Worm (Caenorhabditis elegans): ENCODE results near the gene srx-54.

DNA sequence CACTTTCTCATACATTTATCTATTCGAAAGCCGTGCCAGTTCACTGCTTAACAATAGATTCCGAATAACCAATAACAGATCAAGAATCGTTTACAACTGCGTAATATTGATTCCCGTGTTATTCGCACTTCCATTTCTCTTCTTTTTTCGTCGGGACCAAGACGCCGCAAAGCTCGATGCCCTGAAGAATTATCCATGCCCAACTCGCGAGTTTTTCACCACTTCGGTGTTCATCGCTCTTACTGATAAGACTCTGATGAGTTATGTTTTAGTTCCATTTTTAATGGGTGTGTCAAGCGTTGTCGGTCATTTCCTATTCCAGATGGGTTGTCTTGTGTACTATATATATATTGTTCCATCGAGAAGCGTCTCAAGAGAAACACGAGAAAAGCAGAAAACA lies 1.7 kb upstream of the srx-54 start:
- TF ChIP-seq mdl-1 (tag; optimal IDR thresholded peaks at IDR 0.05) (no peak), ztf-11 (tag; optimal IDR thresholded peaks at IDR 0.05) (no peak), nhr-12 (tag; optimal IDR thresholded peaks at IDR 0.05) (no peak), R02D3.7 (tag; optimal IDR thresholded peaks at IDR 0.05) (no peak), nhr-11 (tag; optimal IDR thresholded peaks at IDR 0.05) (no peak), nhr-76 (tag; optimal IDR thresholded peaks at IDR 0.05) (no peak), ztf-4 (tag; optimal IDR thresholded peaks at IDR 0.05) (no peak), fos-1 (tag; optimal IDR thresholded peaks at IDR 0.05) (no peak), lin-39 (tag; optimal IDR thresholded peaks at IDR 0.05) (no peak), nhr-43 (tag; optimal IDR thresholded peaks at IDR 0.05; ENCODE audit: poor library complexity, severe bottlenecking) (no peak), nfya-1 (tag; optimal IDR thresholded peaks at IDR 0.05; ENCODE audit: insufficient read depth) (no peak), pha-4 (tag; optimal IDR thresholded peaks at IDR 0.05) (no peak), lin-15B (tag; optimal IDR thresholded peaks at IDR 0.05) (no peak), tbx-2 (tag; optimal IDR thresholded peaks at IDR 0.05) (no peak)

Data from whole organism, L3 larva.